Worm (Caenorhabditis elegans): ENCODE data around the gene efr-3.

efr-3 gene

ce11 chrII:6358232-6358631 is 37.3 kb upstream of the efr-3 start (continued):
- TF ChIP-seq Y53G8AR.9 (GFP tag; conservative IDR thresholded peaks at IDR 0.05) (no peak), dpl-1 (GFP tag; optimal IDR thresholded peaks at IDR 0.05) (no peak), T07F8.4 (tag; optimal IDR thresholded peaks at IDR 0.05) (no peak), cebp-2 (GFP tag; IDR thresholded peaks at IDR 0.05) (no peak), ztf-22 (GFP tag; optimal IDR thresholded peaks at IDR 0.05) (no peak), nfya-1 (tag; optimal IDR thresholded peaks at IDR 0.05; ENCODE audit: borderline replicate concordance, insufficient read depth) (no peak), nhr-179 (tag; optimal IDR thresholded peaks at IDR 0.05) (no peak), gei-17 (GFP tag; optimal IDR thresholded peaks at IDR 0.05) (no peak), ccch-3 (GFP tag; optimal IDR thresholded peaks at IDR 0.05) (no peak), madf-6 (GFP tag; IDR thresholded peaks at IDR 0.05) (peak; percentile 49; the same call in 1 of the 2 replicates), F55B11.4 (tag; optimal IDR thresholded peaks at IDR 0.05; ENCODE audit: borderline replicate concordance, insufficient read depth) (no peak), ztf-26 (tag; optimal IDR thresholded peaks at IDR 0.05) (no peak), rec-8 (tag; optimal IDR thresholded peaks at IDR 0.05) (no peak), bed-1 (GFP tag; IDR thresholded peaks at IDR 0.05) (no peak), F52B5.7 (tag; optimal IDR thresholded peaks at IDR 0.05) (no peak), F37B4.10 (GFP tag; IDR thresholded peaks at IDR 0.05) (no peak), ceh-40 (GFP tag; IDR thresholded peaks at IDR 0.05) (no peak), cebp-1 (GFP tag; IDR thresholded peaks at IDR 0.05) (no peak), cebp-1 (tag; optimal IDR thresholded peaks at IDR 0.05) (no peak), fkh-3 (tag; optimal IDR thresholded peaks at IDR 0.05) (no peak), nhr-27 (tag; optimal IDR thresholded peaks at IDR 0.05) (no peak), him-1 (tag; optimal IDR thresholded peaks at IDR 0.05) (no peak), Y67H2A.10 (GFP tag; conservative IDR thresholded peaks at IDR 0.05) (no peak), nfyb-1 (GFP tag; IDR thresholded peaks at IDR 0.05) (no peak), hmg-20 (GFP tag; IDR thresholded peaks at IDR 0.05) (no peak), F49E8.2 (tag; optimal IDR thresholded peaks at IDR 0.05; ENCODE audit: insufficient read depth) (peak; percentile 35), K11D2.4 (GFP tag; IDR thresholded peaks at IDR 0.05) (no peak), aptf-3 (GFP tag; IDR thresholded peaks at IDR 0.05) (no peak), B0019.2 (GFP tag; conservative IDR thresholded peaks at IDR 0.05) (no peak), attf-5 (GFP tag; optimal IDR thresholded peaks at IDR 0.05) (no peak), ztf-3 (GFP tag; optimal IDR thresholded peaks at IDR 0.05) (no peak), ztf-18 (tag; optimal IDR thresholded peaks at IDR 0.05) (no peak), atf-7 (tag; optimal IDR thresholded peaks at IDR 0.05) (no peak), zim-3 (tag; optimal IDR thresholded peaks at IDR 0.05) (no peak), snpc-3.4 (tag; optimal IDR thresholded peaks at IDR 0.05) (peak; percentile 37), madf-8 (GFP tag; conservative IDR thresholded peaks at IDR 0.05) (no peak), ceh-100 (GFP tag; IDR thresholded peaks at IDR 0.05) (no peak), ZK185.1 (tag; optimal IDR thresholded peaks at IDR 0.05; ENCODE audit: poor library complexity, severe bottlenecking) (no peak), rpc-1 (optimal IDR thresholded peaks at IDR 0.05) (peak; percentile 56), rpc-1 (tag; optimal IDR thresholded peaks at IDR 0.05) (peak; percentile 78), rcor-1 (GFP tag; IDR thresholded peaks at IDR 0.05) (no peak), ceh-27 (GFP tag; optimal IDR thresholded peaks at IDR 0.05) (no peak), nfya-2 (GFP tag; IDR thresholded peaks at IDR 0.05) (no peak), madf-3 (GFP tag; IDR thresholded peaks at IDR 0.05) (no peak), bed-2 (GFP tag; IDR thresholded peaks at IDR 0.05) (no peak), F39B2.1 (GFP tag; IDR thresholded peaks at IDR 0.05) (no peak), F10E7.11 (tag; optimal IDR thresholded peaks at IDR 0.05) (no peak), efl-1 (GFP tag; optimal IDR thresholded peaks at IDR 0.05) (no peak), D2030.7 (GFP tag; IDR thresholded peaks at IDR 0.05) (no peak), lin-35 (GFP tag; optimal IDR thresholded peaks at IDR 0.05) (no peak)
